Worm (Caenorhabditis elegans) whole organism, mixed stage, embryonic: Measurements from ENCODE around the gene F59B1.2.

Experiments
- cnd-1 ChIP-seq: fragments of 200-800 bp; sonication (Bioruptor generic); optimal IDR thresholded peaks from 2 replicates; lab custom pipeline; 2018; ENCODE audit warnings: mild to moderate bottlenecking, missing genetic modification characterization, missing compliant biosample characterization
- nhr-237 ChIP-seq: fragments of 150-350 bp; optimal IDR thresholded peaks from 2 replicates; lab custom pipeline; 2014; ENCODE audit warnings: missing biosample characterization, missing genetic modification characterization
- unc-62 ChIP-seq: fragments of 150-350 bp; optimal IDR thresholded peaks from 2 replicates; lab custom pipeline; 2014; ENCODE audit warnings: missing biosample characterization, missing genetic modification reagents, missing genetic modification characterization

- TF ChIP-seq unc-62 (GFP tag; lab: Kevin White, UChicago) (no peak), nhr-237 (tag; lab: Kevin White, UChicago) (no peak), cnd-1 (no peak)
Measured at ce11 chrV:3673080-3673479, 39.9 kb downstream of the F59B1.2 start, which contains the start of gene pals-33.
